Worm (Caenorhabditis elegans): ENCODE results near the gene W10G6.6.

DNA sequence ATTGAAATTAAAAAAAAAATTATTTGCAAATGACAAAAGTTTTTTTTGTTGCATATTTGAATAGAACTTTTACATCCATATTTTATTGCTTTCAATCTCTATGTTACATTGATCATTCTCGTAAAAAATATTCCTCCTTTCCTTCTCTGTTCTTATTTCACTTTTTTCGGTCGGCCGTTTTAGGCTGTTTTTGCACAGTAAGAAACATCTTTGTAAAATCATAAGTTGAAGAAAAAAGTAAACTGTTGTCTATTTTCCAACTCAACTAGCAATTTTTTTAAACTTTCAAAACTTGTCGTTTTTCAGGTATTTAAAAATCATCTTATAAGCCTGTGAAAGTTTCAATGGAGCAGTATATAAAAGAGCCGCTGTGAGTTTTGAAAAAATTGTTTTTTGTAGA lies 22.0 kb downstream of the W10G6.6 start, which contains the start of gene F23A7.5:
- TF ChIP-seq ama-1 (optimal IDR thresholded peaks at IDR 0.05), result no peak
- no peak for TF ChIP-seq flt-1 (GFP tag; IDR thresholded peaks at IDR 0.05)
- TF ChIP-seq ets-7 (tag; optimal IDR thresholded peaks at IDR 0.05), result no peak
- no peak for TF ChIP-seq tra-4 (tag; optimal IDR thresholded peaks at IDR 0.05)
- TF ChIP-seq B0310.2 (tag; optimal IDR thresholded peaks at IDR 0.05), result no peak
